Fruit fly (Drosophila melanogaster) whole organism, embryonic: ENCODE results near the gene simj.

Experiments used
- CG10147 ChIP-seq: fragments of 200-800 bp; sonication (Bioruptor generic); optimal IDR thresholded peaks from 2 replicates; lab custom pipeline; 2019; ENCODE audit warnings: missing biosample characterization, mild to moderate bottlenecking, missing genetic modification characterization, moderate library complexity
- CG10431 ChIP-seq: fragments of 200-800 bp; sonication (Bioruptor generic); optimal IDR thresholded peaks from 3 replicates; lab custom pipeline; 2018; ENCODE audit warnings: missing biosample characterization, mild to moderate bottlenecking, missing genetic modification characterization
- CG10462 ChIP-seq: fragments of 200-800 bp; sonication (Bioruptor generic); optimal IDR thresholded peaks from 2 replicates; lab custom pipeline; 2016; ENCODE audit warnings: missing biosample characterization, missing genetic modification characterization
- CG10543 ChIP-seq: fragments of 200-800 bp; sonication (Bioruptor generic); optimal IDR thresholded peaks from 3 replicates; lab custom pipeline; 2017; ENCODE audit warnings: missing biosample characterization, mild to moderate bottlenecking, missing genetic modification characterization, moderate library complexity
- CG11696 ChIP-seq: fragments of 200-800 bp; sonication (Bioruptor generic); IDR thresholded peaks from 2 replicates; pipeline ENCODE4 v1.3.6; 2022; ENCODE audit warnings: missing biosample characterization, missing genetic modification characterization
- CG12659 ChIP-seq: fragments of 200-800 bp; sonication (Bioruptor generic); optimal IDR thresholded peaks from 3 replicates; lab custom pipeline; 2017; ENCODE audit warnings: mild to moderate bottlenecking, missing biosample characterization, missing genetic modification reagents, missing genetic modification characterization
- CG12744 ChIP-seq: fragments of 200-800 bp; sonication (Bioruptor generic); optimal IDR thresholded peaks from 2 replicates; lab custom pipeline; 2016; ENCODE audit warnings: missing biosample characterization, missing genetic modification characterization
- CG12769 ChIP-seq: fragments of 200-800 bp; sonication (Bioruptor generic); optimal IDR thresholded peaks from 2 replicates; lab custom pipeline; 2019; ENCODE audit warnings: missing biosample characterization, mild to moderate bottlenecking, missing genetic modification characterization, moderate library complexity
- CG14050 ChIP-seq: fragments of 200-800 bp; sonication (Bioruptor generic); IDR thresholded peaks from 3 replicates; pipeline ENCODE4 v1.3.6; 2022; ENCODE audit warnings: missing biosample characterization, missing genetic modification characterization
- CG14710 ChIP-seq: fragments of 200-800 bp; sonication (Bioruptor generic); optimal IDR thresholded peaks from 3 replicates; lab custom pipeline; 2019; ENCODE audit warnings: missing biosample characterization, mild to moderate bottlenecking, missing genetic modification characterization, moderate library complexity
- CG17912 ChIP-seq: fragments of 200-800 bp; sonication (Bioruptor generic); optimal IDR thresholded peaks from 2 replicates; lab custom pipeline; 2018; ENCODE audit warnings: missing biosample characterization, mild to moderate bottlenecking, missing genetic modification characterization
- CG18262 ChIP-seq: fragments of 200-800 bp; optimal IDR thresholded peaks from 3 replicates; lab custom pipeline; 2019; ENCODE audit warnings: missing biosample characterization, mild to moderate bottlenecking, missing genetic modification characterization, moderate library complexity
- CG18599 ChIP-seq: fragments of 200-800 bp; sonication (Bioruptor generic); optimal IDR thresholded peaks from 3 replicates; lab custom pipeline; 2017; ENCODE audit warnings: missing biosample characterization, missing genetic modification characterization, mild to moderate bottlenecking, moderate library complexity, missing genetic modification reagents
- CG2202 ChIP-seq: fragments of 200-800 bp; sonication (Bioruptor generic); optimal IDR thresholded peaks from 2 replicates; lab custom pipeline; 2018; ENCODE audit warnings: missing biosample characterization, mild to moderate bottlenecking, missing genetic modification characterization
- CG31224 ChIP-seq: fragments of 200-800 bp; sonication (Bioruptor generic); IDR thresholded peaks from 2 replicates; pipeline ENCODE4 v1.3.6; 2022; ENCODE audit warnings: missing biosample characterization, missing genetic modification characterization
- CG3838 ChIP-seq: fragments of 200-800 bp; sonication (Bioruptor generic); optimal IDR thresholded peaks from 3 replicates; lab custom pipeline; 2016; ENCODE audit warnings: missing biosample characterization, missing genetic modification characterization
- CG43689 ChIP-seq: fragments of 200-800 bp; sonication (Bioruptor generic); IDR thresholded peaks from 2 replicates; pipeline ENCODE4 v1.3.6; 2022; ENCODE audit warnings: missing biosample characterization, missing genetic modification characterization
- CG4404 ChIP-seq: fragments of 200-800 bp; sonication (Bioruptor generic); IDR thresholded peaks from 2 replicates; pipeline ENCODE4 v1.3.6; 2022; ENCODE audit warnings: missing biosample characterization, missing genetic modification characterization
- CG6272 ChIP-seq: fragments of 200-800 bp; sonication (Bioruptor generic); IDR thresholded peaks from 2 replicates; pipeline ENCODE4 v1.3.6; 2022; ENCODE audit warnings: missing biosample characterization, missing genetic modification characterization
- CG7839 ChIP-seq: fragments of 200-800 bp; sonication (Bioruptor generic); optimal IDR thresholded peaks from 3 replicates; lab custom pipeline; 2018; ENCODE audit warnings: missing biosample characterization, mild to moderate bottlenecking, missing genetic modification characterization, moderate library complexity
- CG7928 ChIP-seq: fragments of 200-800 bp; sonication (Bioruptor generic); optimal IDR thresholded peaks from 2 replicates; lab custom pipeline; 2017; ENCODE audit warnings: missing biosample characterization, mild to moderate bottlenecking, missing genetic modification characterization
- CG7987 ChIP-seq: fragments of 200-800 bp; sonication (Bioruptor generic); optimal IDR thresholded peaks from 2 replicates; lab custom pipeline; 2018; ENCODE audit warnings: missing biosample characterization, mild to moderate bottlenecking, missing genetic modification characterization, moderate library complexity
- CG8944 ChIP-seq: fragments of 200-800 bp; sonication (Bioruptor generic); optimal IDR thresholded peaks from 3 replicates; lab custom pipeline; 2016; ENCODE audit warnings: missing biosample characterization, missing genetic modification characterization
- CG9876 ChIP-seq: fragments of 200-800 bp; sonication (Bioruptor generic); optimal IDR thresholded peaks from 2 replicates; lab custom pipeline; 2016; ENCODE audit warnings: missing biosample characterization, missing genetic modification characterization
- Fer3 ChIP-seq: fragments of 200-800 bp; sonication (Bioruptor generic); optimal IDR thresholded peaks from 2 replicates; lab custom pipeline; 2018; ENCODE audit warnings: missing biosample characterization, mild to moderate bottlenecking, missing genetic modification characterization, moderate library complexity
- Gsc ChIP-seq: fragments of 200-800 bp; sonication (Bioruptor generic); IDR thresholded peaks from 2 replicates; pipeline ENCODE4 v1.3.6; 2022; ENCODE audit warnings: missing biosample characterization, missing genetic modification characterization
- H15 ChIP-seq: fragments of 200-800 bp; sonication (Bioruptor generic); IDR thresholded peaks from 3 replicates; pipeline ENCODE4 v1.3.6; 2022; ENCODE audit warnings: missing biosample characterization, missing genetic modification characterization
- HHEX ChIP-seq: fragments of 200-800 bp; sonication (Bioruptor generic); optimal IDR thresholded peaks from 3 replicates; lab custom pipeline; 2017; ENCODE audit warnings: missing biosample characterization, mild to moderate bottlenecking, missing genetic modification characterization, missing genetic modification reagents
- Hsf ChIP-seq: fragments of 200-800 bp; sonication (Bioruptor generic); optimal IDR thresholded peaks from 3 replicates; lab custom pipeline; 2016; ENCODE audit warnings: missing biosample characterization, missing genetic modification characterization
- MTF-1 ChIP-seq: fragments of 200-800 bp; sonication (Bioruptor generic); optimal IDR thresholded peaks from 2 replicates; lab custom pipeline; 2018; ENCODE audit warnings: missing biosample characterization, mild to moderate bottlenecking, missing genetic modification characterization, borderline replicate concordance
- Med ChIP-seq: fragments of 200-800 bp; sonication (Bioruptor generic); peaks from one replicate; lab custom pipeline; 2016; ENCODE audit warnings: missing biosample characterization, missing genetic modification characterization, mild to moderate bottlenecking, inconsistent platforms, moderate library complexity
- Nf-YA ChIP-seq: fragments of 200-800 bp; sonication (Bioruptor generic); IDR thresholded peaks from 2 replicates; pipeline ENCODE4 v1.3.6; 2022; ENCODE audit warnings: missing biosample characterization, missing genetic modification characterization
- Optix ChIP-seq: fragments of 200-800 bp; sonication (Bioruptor generic); IDR thresholded peaks from 3 replicates; pipeline ENCODE4 v1.3.6; 2022; ENCODE audit warnings: missing biosample characterization, missing genetic modification characterization
- PHDP ChIP-seq: fragments of 200-800 bp; sonication (Bioruptor generic); optimal IDR thresholded peaks from 3 replicates; lab custom pipeline; 2018; ENCODE audit warnings: missing biosample characterization, mild to moderate bottlenecking, missing genetic modification characterization, moderate library complexity
- Stat92E ChIP-seq, 3 experiments: fragments of >200 bp in 2 of 3; fragments of 200-800 bp in 1 of 3; sonication (Bioruptor generic) in 1 of 3; optimal IDR thresholded peaks; 2 replicates each; lab custom pipeline; 2017 to 2019; ENCODE audit warnings: missing biosample characterization in 3 of 3, missing genetic modification characterization in 3 of 3, mild to moderate bottlenecking in 1 of 3, moderate library complexity in 1 of 3
- TFAM ChIP-seq: fragments of 200-800 bp; sonication (Bioruptor generic); optimal IDR thresholded peaks from 2 replicates; lab custom pipeline; 2017; ENCODE audit warnings: missing biosample characterization, missing genetic modification characterization, inconsistent platforms
- ap ChIP-seq: fragments of 200-800 bp; sonication (Bioruptor generic); IDR thresholded peaks from 2 replicates; pipeline ENCODE4 v1.3.6; 2022; ENCODE audit warnings: missing biosample characterization, missing genetic modification characterization
- corto ChIP-seq: fragments of 200-800 bp; sonication (Bioruptor generic); optimal IDR thresholded peaks from 2 replicates; lab custom pipeline; 2016; ENCODE audit warnings: missing biosample characterization, mild to moderate bottlenecking, missing genetic modification characterization, moderate library complexity
- dati ChIP-seq: fragments of 200-800 bp; sonication (Bioruptor generic); IDR thresholded peaks from 2 replicates; pipeline ENCODE4 v1.3.6; 2022; ENCODE audit warnings: missing biosample characterization, missing genetic modification characterization
- fu2 ChIP-seq: fragments of 200-800 bp; sonication (Bioruptor generic); optimal IDR thresholded peaks from 2 replicates; lab custom pipeline; 2016; ENCODE audit warnings: missing biosample characterization, missing genetic modification characterization
- grn ChIP-seq: fragments of 200-800 bp; sonication (Bioruptor generic); optimal IDR thresholded peaks from 3 replicates; lab custom pipeline; 2017; ENCODE audit warnings: missing biosample characterization, missing genetic modification characterization
- hkb ChIP-seq, 2 experiments: fragments of 200-800 bp in 1 of 2; fragments of >200 bp in 1 of 2; sonication (Bioruptor generic) in 1 of 2; IDR thresholded peaks in 1 of 2; optimal IDR thresholded peaks in 1 of 2; 2 replicates each; pipeline versions ENCODE4 v1.3.6 to Lab custom; 2017 to 2022; ENCODE audit warnings: missing biosample characterization in 1 of 2, missing genetic modification characterization in 1 of 2
- ind ChIP-seq: fragments of 200-800 bp; sonication (Bioruptor generic); optimal IDR thresholded peaks from 3 replicates; lab custom pipeline; 2016; ENCODE audit warnings: missing biosample characterization, missing genetic modification characterization
- lmd ChIP-seq: fragments of 200-800 bp; sonication (Bioruptor generic); IDR thresholded peaks from 2 replicates; pipeline ENCODE4 v1.3.6; 2022; ENCODE audit warnings: missing biosample characterization, missing genetic modification characterization
- nmo ChIP-seq: fragments of 200-800 bp; sonication (Bioruptor generic); optimal IDR thresholded peaks from 2 replicates; lab custom pipeline; 2018; ENCODE audit warnings: missing biosample characterization, mild to moderate bottlenecking, missing genetic modification characterization, moderate library complexity
- ranshi ChIP-seq: fragments of 200-800 bp; sonication (Bioruptor generic); IDR thresholded peaks from 2 replicates; pipeline ENCODE4 v1.3.6; 2022; ENCODE audit warnings: missing biosample characterization, missing genetic modification characterization
- seq ChIP-seq: fragments of 200-800 bp; sonication (Bioruptor generic); IDR thresholded peaks from 2 replicates; pipeline ENCODE4 v1.3.6; 2022; ENCODE audit warnings: missing biosample characterization, missing genetic modification characterization
- slou ChIP-seq: fragments of 200-800 bp; sonication (Bioruptor generic); optimal IDR thresholded peaks from 3 replicates; lab custom pipeline; 2016; ENCODE audit warnings: missing biosample characterization, missing genetic modification characterization
- sob ChIP-seq: fragments of 200-800 bp; sonication (Bioruptor generic); IDR thresholded peaks from 2 replicates; pipeline ENCODE4 v1.3.6; 2022; ENCODE audit warnings: missing biosample characterization, missing genetic modification characterization
- sug ChIP-seq: fragments of 200-800 bp; optimal IDR thresholded peaks from 2 replicates; lab custom pipeline; 2019; ENCODE audit warnings: missing biosample characterization, mild to moderate bottlenecking, missing genetic modification characterization, moderate library complexity
- twi ChIP-seq: fragments of 200-800 bp; optimal IDR thresholded peaks from 2 replicates; lab custom pipeline; 2019; ENCODE audit warnings: missing biosample characterization, mild to moderate bottlenecking, missing genetic modification characterization, moderate library complexity

The simj gene

DNA sequence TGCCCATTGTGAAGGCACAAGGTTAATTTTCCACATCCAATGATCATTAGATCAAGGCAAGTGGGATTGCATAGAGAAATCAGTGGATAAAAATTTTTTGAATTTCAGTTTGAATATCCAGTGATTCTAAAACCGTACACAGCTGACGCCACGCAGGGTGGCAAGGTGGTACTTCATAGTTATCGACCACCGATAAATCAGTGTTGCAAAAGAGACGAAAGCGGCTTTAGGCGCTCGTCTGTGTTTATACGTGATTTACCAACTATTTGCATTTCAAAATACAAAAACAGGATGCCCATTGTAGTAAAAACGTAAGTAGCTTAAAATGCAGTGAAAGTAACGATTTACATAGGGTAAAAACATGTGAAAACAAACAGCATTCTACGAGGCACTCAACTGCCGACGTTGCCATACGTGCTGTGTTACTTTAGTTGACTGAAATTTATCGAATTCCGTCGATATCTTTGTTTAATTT, 33.6 kb upstream of the simj start, which contains the start of the genes CG42535, CG34001 and hay (continued):
- TF ChIP-seq ap (GFP tag; lab: Robert Waterston, UW): no peak
- no peak for TF ChIP-seq fu2 (GFP tag; lab: Kevin White, UChicago)
- no peak for TF ChIP-seq CG11696 (GFP tag; lab: Robert Waterston, UW)
- no peak for TF ChIP-seq sug
- peak; percentile 4 for TF ChIP-seq twi (tag; lab: Kevin White, UChicago)
- TF ChIP-seq lmd (GFP tag; lab: Robert Waterston, UW): no peak
- TF ChIP-seq Gsc: no peak
- no peak for TF ChIP-seq corto (GFP tag; lab: Kevin White, UChicago)
- TF ChIP-seq Nf-YA (GFP tag; lab: Robert Waterston, UW): no peak
- TF ChIP-seq ranshi: no peak
- no peak for TF ChIP-seq Optix
- no peak for TF ChIP-seq CG6272
- TF ChIP-seq Fer3 (tag; lab: Kevin White, UChicago): no peak
- peak in 1 of 3 experiments; percentile 6 for TF ChIP-seq Stat92E (GFP tag; optimal IDR thresholded peaks at IDR 0.05; lab: Kevin White, UChicago)
- TF ChIP-seq CG9876 (GFP tag; lab: Kevin White, UChicago): no peak
- no peak for TF ChIP-seq CG43689
- no peak for TF ChIP-seq CG10147 (GFP tag; lab: Kevin White, UChicago)
- no peak for TF ChIP-seq CG10431
- TF ChIP-seq H15 (GFP tag; lab: Robert Waterston, UW): no peak
- no peak for TF ChIP-seq dati (GFP tag; lab: Robert Waterston, UW)
- TF ChIP-seq CG14050 (GFP tag; lab: Robert Waterston, UW): no peak
- TF ChIP-seq CG7839 (tag; lab: Kevin White, UChicago): no peak
- TF ChIP-seq CG7987: no peak
- no peak for TF ChIP-seq CG31224
- no peak for TF ChIP-seq HHEX (GFP tag; lab: Kevin White, UChicago)
- TF ChIP-seq CG12744 (GFP tag; lab: Kevin White, UChicago): no peak
- no peak for TF ChIP-seq CG18262 (tag; lab: Kevin White, UChicago)
- TF ChIP-seq slou (GFP tag; lab: Kevin White, UChicago): no peak
- no peak for TF ChIP-seq sob (GFP tag; lab: Robert Waterston, UW)
- no peak for TF ChIP-seq CG12769 (tag; lab: Kevin White, UChicago)
- TF ChIP-seq CG2202 (tag; lab: Kevin White, UChicago): no peak
- TF ChIP-seq PHDP (tag; lab: Kevin White, UChicago): no peak
- no peak for TF ChIP-seq CG10462 (GFP tag; lab: Kevin White, UChicago)
- TF ChIP-seq Med: peak; percentile 86
- TF ChIP-seq CG4404: no peak
- no peak for TF ChIP-seq CG17912 (GFP tag; lab: Kevin White, UChicago)
- TF ChIP-seq grn (GFP tag; lab: Kevin White, UChicago): no peak
- no peak for TF ChIP-seq CG10543 (GFP tag; lab: Kevin White, UChicago)
- TF ChIP-seq seq (GFP tag; lab: Robert Waterston, UW): no peak
- no peak for TF ChIP-seq TFAM (GFP tag; lab: Kevin White, UChicago)
- TF ChIP-seq Hsf (GFP tag; lab: Kevin White, UChicago): no peak
- TF ChIP-seq CG18599 (GFP tag; lab: Kevin White, UChicago): no peak
- TF ChIP-seq MTF-1 (GFP tag; lab: Kevin White, UChicago): no peak
- no peak for TF ChIP-seq CG3838 (GFP tag; lab: Kevin White, UChicago)
- TF ChIP-seq nmo (GFP tag; lab: Kevin White, UChicago): peak; percentile 60
- no peak for TF ChIP-seq ind
- no peak for TF ChIP-seq CG7928
- TF ChIP-seq CG12659: peak; percentile 54
- peak; percentile 32 for TF ChIP-seq hkb (optimal IDR thresholded peaks at IDR 0.05; lab: Kevin White, UChicago)
- no peak for TF ChIP-seq hkb (GFP tag; IDR thresholded peaks at IDR 0.05; lab: Robert Waterston, UW)
- peak; percentile 63 for TF ChIP-seq CG14710 (tag; lab: Kevin White, UChicago)
- no peak for TF ChIP-seq CG8944 (GFP tag; lab: Kevin White, UChicago)
